Fruit fly (Drosophila melanogaster): ENCODE data around the gene Met75Ca.

DNA sequence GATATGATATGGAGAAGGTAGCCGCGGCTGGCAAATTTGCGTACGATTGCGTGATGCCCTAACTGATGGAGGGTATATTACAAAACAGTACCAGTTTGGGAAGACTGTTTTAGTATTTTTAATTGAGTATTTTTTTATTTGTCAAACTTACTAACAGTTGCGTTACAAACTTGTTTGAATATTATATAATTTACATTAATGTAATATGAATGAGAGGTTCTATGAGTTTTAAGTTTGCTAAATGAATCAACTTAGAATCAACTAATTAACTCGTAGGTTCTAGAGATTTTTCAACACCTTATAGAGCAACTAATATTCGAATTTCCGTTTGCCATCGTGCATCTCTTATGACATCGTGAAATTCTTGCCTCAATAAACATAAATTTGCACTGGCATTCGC is 22.5 kb downstream of the Met75Ca start:
- no peak for TF ChIP-seq CG11294 (GFP tag; IDR thresholded peaks at IDR 0.05)
- no peak for TF ChIP-seq eg (GFP tag; IDR thresholded peaks at IDR 0.05)
- TF ChIP-seq Met (GFP tag; optimal IDR thresholded peaks at IDR 0.05) = no peak
- TF ChIP-seq CG6854 (GFP tag; optimal IDR thresholded peaks at IDR 0.05) = no peak
- TF ChIP-seq ss (GFP tag; optimal IDR thresholded peaks at IDR 0.05) = no peak
- TF ChIP-seq fd59A (GFP tag; optimal IDR thresholded peaks at IDR 0.05) = no peak
- no peak for TF ChIP-seq Sox14 (GFP tag; optimal IDR thresholded peaks at IDR 0.05)
- no peak for TF ChIP-seq OdsH (GFP tag; optimal IDR thresholded peaks at IDR 0.05)
- no peak for TF ChIP-seq Ets21C (GFP tag; optimal IDR thresholded peaks at IDR 0.05)
- TF ChIP-seq net (GFP tag; optimal IDR thresholded peaks at IDR 0.05) = no peak
- no peak for TF ChIP-seq Eip75B (GFP tag; optimal IDR thresholded peaks at IDR 0.05)
- no peak for TF ChIP-seq CG32006 (GFP tag; optimal IDR thresholded peaks at IDR 0.05)
- TF ChIP-seq Gug (GFP tag; IDR thresholded peaks at IDR 0.05) = no peak
- no peak for TF ChIP-seq CG1621 (tag; optimal IDR thresholded peaks at IDR 0.05)
